Worm (Caenorhabditis elegans) whole organism, L2 larva: ENCODE data around the gene ZK177.11.

ENCODE experiments used
- ama-1 ChIP-seq: fragments of 150-350 bp; optimal IDR thresholded peaks from 2 replicates; lab custom pipeline; 2018; ENCODE audit warnings: inconsistent platforms
- elt-3 ChIP-seq: sonication (generic microtip); optimal IDR thresholded peaks from 2 replicates; lab custom pipeline; 2017; ENCODE audit warnings: missing biosample characterization, missing genetic modification characterization
- lin-11 ChIP-seq: fragments of 150-350 bp; sonication (generic microtip); optimal IDR thresholded peaks from 2 replicates; lab custom pipeline; 2014; ENCODE audit warnings: missing biosample characterization, missing genetic modification characterization, inconsistent platforms, mixed read lengths
- lin-13 ChIP-seq: fragments of 150-350 bp; optimal IDR thresholded peaks from 2 replicates; lab custom pipeline; 2014; ENCODE audit warnings: missing biosample characterization, missing genetic modification reagents, missing genetic modification characterization
- mab-5 ChIP-seq: fragments of 150-350 bp; optimal IDR thresholded peaks from 2 replicates; lab custom pipeline; 2014; ENCODE audit warnings: missing biosample characterization, missing genetic modification characterization
- nhr-10 ChIP-seq: sonication (generic microtip); optimal IDR thresholded peaks from 2 replicates; lab custom pipeline; 2017; ENCODE audit warnings: missing biosample characterization, missing genetic modification characterization
- unc-62 ChIP-seq: fragments of 150-350 bp; optimal IDR thresholded peaks from 2 replicates; lab custom pipeline; 2014; ENCODE audit warnings: missing biosample characterization, missing genetic modification reagents, missing genetic modification characterization
- ztf-4 ChIP-seq: fragments of 150-350 bp; optimal IDR thresholded peaks from 2 replicates; lab custom pipeline; 2014; ENCODE audit warnings: missing biosample characterization, missing genetic modification characterization

DNA sequence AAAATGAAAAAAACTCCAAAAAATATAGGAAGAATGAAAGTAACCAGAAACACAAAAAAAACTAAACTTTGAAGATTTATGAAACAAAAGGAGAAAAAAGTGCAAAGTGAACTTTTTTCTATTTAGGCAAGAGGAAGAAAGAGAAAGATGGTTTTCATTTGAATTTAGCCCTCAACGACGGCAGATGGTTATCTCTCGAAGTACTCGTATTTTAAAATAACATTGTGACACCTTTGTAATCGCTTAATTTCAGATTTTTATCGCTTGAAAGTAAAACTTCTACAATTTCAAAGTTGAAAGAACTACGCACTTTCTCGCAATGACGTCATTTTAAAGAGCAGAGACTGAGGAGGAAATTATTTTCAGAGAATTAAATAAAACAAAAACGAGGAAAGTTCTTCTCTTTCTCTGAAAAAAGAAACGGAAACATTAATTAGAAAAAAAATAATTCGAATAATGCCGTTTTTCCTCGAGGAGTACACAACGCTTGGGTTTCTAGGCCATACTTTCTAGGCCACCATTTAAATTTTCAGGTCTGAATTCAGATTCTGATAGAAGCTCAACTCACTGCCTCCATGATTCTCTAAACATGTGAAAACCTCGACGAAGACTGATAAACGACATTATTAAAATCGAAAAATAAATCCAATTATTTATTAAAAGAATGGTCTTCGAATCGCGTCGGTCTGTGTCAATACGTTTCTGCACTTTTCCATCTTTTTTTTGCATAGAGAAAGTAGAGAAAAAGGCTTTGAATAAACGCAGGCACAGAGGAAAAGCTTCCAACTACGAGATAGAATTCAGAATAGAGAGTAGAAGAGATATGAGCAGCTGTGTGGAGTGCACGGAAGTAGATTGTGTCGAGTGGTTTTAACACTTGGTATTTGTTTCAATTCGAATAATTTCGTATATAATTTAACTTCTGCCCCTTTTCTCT lies 11.1 kb upstream of the ZK177.11 start:
- no peak for TF ChIP-seq unc-62 (GFP tag; lab: Kevin White, UChicago)
- no peak for TF ChIP-seq lin-11 (tag; lab: Kevin White, UChicago)
- TF ChIP-seq lin-13 = no peak
- TF ChIP-seq elt-3 (tag; lab: Kevin White, UChicago) = no peak
- TF ChIP-seq ztf-4 (tag; lab: Kevin White, UChicago) = no peak
- no peak for TF ChIP-seq ama-1 (lab: Kevin White, UChicago)
- TF ChIP-seq nhr-10 = no peak
- no peak for TF ChIP-seq mab-5 (tag; lab: Kevin White, UChicago)
